Worm (Caenorhabditis elegans): ENCODE measurements around the gene pals-24.

- no peak for TF ChIP-seq nhr-77 (tag; optimal IDR thresholded peaks at IDR 0.05)
- no peak for TF ChIP-seq nhr-25 (tag; optimal IDR thresholded peaks at IDR 0.05)
Measured at ce11 chrIII:159665-160064, 39.4 kb downstream of the pals-24 start.

Data from whole organism, L2 larva.